Worm (Caenorhabditis elegans): ENCODE data around the gene sgnh-1.

DNA sequence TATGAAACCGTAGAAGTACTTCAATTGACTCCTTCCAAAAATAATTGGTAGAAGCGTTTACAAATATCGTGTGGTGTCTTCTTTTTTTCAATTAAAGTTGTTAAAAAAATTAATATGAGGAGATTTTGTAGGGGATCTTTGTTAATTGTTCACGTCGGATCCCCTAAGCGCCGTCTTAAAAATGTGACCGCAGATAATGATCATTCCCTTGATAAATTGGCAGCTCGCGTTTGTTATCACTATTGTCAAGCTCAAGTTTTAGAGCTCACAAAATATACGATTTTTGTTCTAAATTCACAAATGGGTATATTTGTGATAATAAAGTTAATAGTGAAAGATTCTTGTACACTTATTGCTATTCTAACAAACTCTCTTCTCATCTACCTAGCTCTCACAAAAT is 19.3 kb downstream of the sgnh-1 start, which contains the start of gene str-159:
- TF ChIP-seq lin-13 (tag; optimal IDR thresholded peaks at IDR 0.05) (no peak), hlh-1 (tag; optimal IDR thresholded peaks at IDR 0.05) (no peak), mep-1 (tag; optimal IDR thresholded peaks at IDR 0.05) (no peak)
